Fruit fly (Drosophila melanogaster): ENCODE results near the gene Prp16.

Gene Prp16

DNA sequence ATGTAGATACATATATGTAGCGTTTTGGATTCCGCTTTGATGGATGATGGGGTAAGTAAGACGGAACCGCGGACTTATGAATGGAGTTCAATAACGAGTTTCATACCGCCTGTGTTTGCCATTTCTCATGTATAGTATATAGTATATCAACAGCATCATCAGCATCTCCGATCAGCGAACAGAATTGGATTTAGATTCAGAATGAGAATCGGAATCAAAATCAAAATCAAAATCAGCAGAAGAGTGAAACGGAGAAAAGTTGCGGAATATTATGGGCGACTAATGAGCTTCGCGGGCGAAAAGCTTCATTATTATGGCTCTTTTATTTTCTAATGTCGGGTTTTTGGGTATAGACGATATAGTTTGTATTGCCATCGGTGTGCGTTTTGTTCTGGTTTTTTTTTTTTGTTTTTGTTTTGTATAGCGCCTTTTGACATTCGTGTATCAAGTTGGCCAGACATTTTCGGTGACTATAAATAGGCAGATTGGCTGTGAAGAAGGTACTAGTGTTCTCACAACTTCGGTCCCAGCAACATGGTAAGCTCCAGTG lies 17.0 kb upstream of the Prp16 start, which contains the start of gene CG32603:
Gene CG32603, plus strand, starts transcription at position 500 of the 550 bp plus-strand sequence.
- TF ChIP-seq eg (GFP tag; IDR thresholded peaks at IDR 0.05) (no peak), CG6276 (GFP tag; optimal IDR thresholded peaks at IDR 0.05) (no peak), CG16779 (tag; optimal IDR thresholded peaks at IDR 0.05) (no peak), achi (GFP tag; optimal IDR thresholded peaks at IDR 0.05) (no peak), fd59A (GFP tag; optimal IDR thresholded peaks at IDR 0.05) (no peak), pdm3 (GFP tag; optimal IDR thresholded peaks at IDR 0.05) (no peak), CG6163 (GFP tag; IDR thresholded peaks at IDR 0.05) (no peak), Hr38 (GFP tag; optimal IDR thresholded peaks at IDR 0.05) (no peak), CG34406 (GFP tag; optimal IDR thresholded peaks at IDR 0.05) (no peak)

DNA sequence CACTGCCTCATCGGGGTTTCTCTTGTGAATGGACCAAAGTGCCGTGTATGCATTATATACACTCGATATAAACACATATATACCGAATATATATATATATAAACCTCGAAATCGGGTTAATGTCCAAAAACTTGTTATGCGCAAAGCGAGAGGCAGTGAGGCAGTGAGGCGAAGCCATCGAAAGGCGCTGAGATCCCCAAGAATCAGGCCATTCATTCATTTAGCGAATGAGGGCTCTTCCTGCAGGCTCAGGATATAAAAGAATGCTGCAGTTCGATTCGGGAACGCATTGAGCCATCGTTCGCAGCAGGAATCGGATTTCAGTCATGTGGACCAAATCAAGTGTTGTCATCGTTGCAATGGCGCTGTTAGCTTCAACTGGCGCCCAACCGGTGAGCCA lies 14.2 kb upstream of the Prp16 start, which contains the start of gene CG12481:
Gene CG12481, plus strand, starts transcription at position 301 of the 400 bp plus-strand sequence.
- TF ChIP-seq Sox15 (GFP tag; optimal IDR thresholded peaks at IDR 0.05) (no peak), cyc (GFP tag; optimal IDR thresholded peaks at IDR 0.05) (no peak), CG3919 (GFP tag; optimal IDR thresholded peaks at IDR 0.05) (no peak), net (GFP tag; optimal IDR thresholded peaks at IDR 0.05) (no peak), pdm3 (GFP tag; optimal IDR thresholded peaks at IDR 0.05) (no peak), CG6808 (GFP tag; optimal IDR thresholded peaks at IDR 0.05) (no peak)

DNA sequence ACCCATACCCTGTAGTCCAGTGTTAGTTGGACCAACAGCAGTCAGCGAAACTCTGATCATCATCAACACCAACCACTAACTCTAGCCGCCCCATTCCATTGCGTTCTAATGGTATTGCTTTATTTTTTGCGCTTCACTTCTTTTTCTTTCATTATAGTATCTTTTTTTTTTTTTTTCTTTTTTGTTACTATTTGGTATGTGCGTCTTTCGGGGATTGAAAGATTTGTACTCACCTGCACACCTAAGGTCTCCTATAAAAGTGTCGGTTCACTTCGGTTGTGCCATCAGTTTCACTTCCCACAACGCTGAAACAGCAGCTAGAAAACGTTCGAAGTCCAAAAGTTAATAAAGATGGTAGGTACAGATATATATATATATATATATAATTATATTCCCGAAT lies 11.9 kb upstream of the Prp16 start, which contains the start of gene CG11585:
Gene CG11585, plus strand, starts transcription at position 301 of the 400 bp plus-strand sequence.
- TF ChIP-seq achi (GFP tag; optimal IDR thresholded peaks at IDR 0.05): no peak
- TF ChIP-seq Eip75B (GFP tag; optimal IDR thresholded peaks at IDR 0.05): no peak
- TF ChIP-seq ss (GFP tag; optimal IDR thresholded peaks at IDR 0.05): no peak
- no peak for TF ChIP-seq Hr4 (GFP tag; optimal IDR thresholded peaks at IDR 0.05)
- TF ChIP-seq Ets21C (GFP tag; optimal IDR thresholded peaks at IDR 0.05): no peak
- TF ChIP-seq fd85E (GFP tag; optimal IDR thresholded peaks at IDR 0.05): no peak
- no peak for TF ChIP-seq Sox15 (GFP tag; optimal IDR thresholded peaks at IDR 0.05)

DNA sequence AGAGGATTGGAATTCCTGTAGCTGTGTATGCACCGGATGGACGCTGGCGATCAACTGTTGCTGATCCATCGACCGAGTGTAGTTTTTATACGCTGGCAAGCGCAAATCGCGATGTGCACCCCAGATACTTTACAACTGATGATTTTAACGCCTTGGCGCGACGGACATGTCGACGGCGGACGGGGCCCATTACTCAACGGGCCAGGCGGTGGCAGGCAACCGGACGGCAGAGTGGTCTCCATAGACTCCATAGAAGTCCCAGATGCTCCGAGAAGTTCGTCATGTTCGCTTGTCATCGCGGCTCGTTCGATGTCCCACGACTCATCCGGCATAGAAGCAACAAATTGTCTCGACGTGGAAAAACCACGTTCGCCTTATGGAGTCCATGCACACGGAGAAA lies 9.2 kb upstream of the Prp16 start, which contains the start of gene CG13403:
Gene CG13403, minus strand, starts transcription at position 101 of the 400 bp plus-strand sequence.
- TF ChIP-seq CG6276 (GFP tag; optimal IDR thresholded peaks at IDR 0.05) (no peak), Ets21C (GFP tag; optimal IDR thresholded peaks at IDR 0.05) (no peak), CG10669 (GFP tag; optimal IDR thresholded peaks at IDR 0.05) (no peak), lz (GFP tag; optimal IDR thresholded peaks at IDR 0.05) (no peak), Eip78C (GFP tag) (no peak), CG6792 (GFP tag; optimal IDR thresholded peaks at IDR 0.05) (no peak), Eip75B (GFP tag; optimal IDR thresholded peaks at IDR 0.05) (no peak), CG1621 (tag; optimal IDR thresholded peaks at IDR 0.05) (no peak), fkh (GFP tag; optimal IDR thresholded peaks at IDR 0.05) (no peak), OdsH (GFP tag; optimal IDR thresholded peaks at IDR 0.05) (no peak), spab (GFP tag; optimal IDR thresholded peaks at IDR 0.05) (no peak)

DNA sequence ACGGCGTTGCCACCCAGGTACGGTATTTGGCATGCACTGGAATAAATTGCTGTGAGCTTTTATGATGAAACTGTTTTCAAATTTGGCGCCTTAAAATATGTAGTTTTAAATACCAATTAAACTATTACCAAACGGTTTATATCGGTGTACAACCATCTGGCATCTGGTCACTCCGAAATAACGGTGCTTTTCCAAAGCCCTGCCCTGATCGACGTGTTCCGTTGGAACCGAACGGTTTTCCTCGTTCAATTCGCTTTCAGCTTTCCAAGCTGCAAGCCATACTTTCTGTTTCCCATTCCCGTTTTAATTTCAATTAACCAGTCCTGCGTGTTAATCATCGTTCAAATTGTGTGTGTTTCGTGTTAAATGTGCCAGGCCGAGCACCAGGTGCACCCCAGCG lies 8.1 kb upstream of the Prp16 start, which contains the start of gene yl:
Gene yl, plus strand, starts transcription at position 202 of the 400 bp plus-strand sequence.
- no peak for TF ChIP-seq CG4318 (GFP tag; optimal IDR thresholded peaks at IDR 0.05)
- TF ChIP-seq achi (GFP tag; optimal IDR thresholded peaks at IDR 0.05): no peak
- no peak for TF ChIP-seq spab (GFP tag; optimal IDR thresholded peaks at IDR 0.05)
- no peak for TF ChIP-seq Blimp-1 (GFP tag; optimal IDR thresholded peaks at IDR 0.05)
- TF ChIP-seq CG10631 (GFP tag; optimal IDR thresholded peaks at IDR 0.05): no peak
- no peak for TF ChIP-seq CG1621 (tag; optimal IDR thresholded peaks at IDR 0.05)
- no peak for TF ChIP-seq Lpt (GFP tag; optimal IDR thresholded peaks at IDR 0.05)
- TF ChIP-seq CG31627 (GFP tag; optimal IDR thresholded peaks at IDR 0.05): no peak
- TF ChIP-seq ss (GFP tag; optimal IDR thresholded peaks at IDR 0.05): no peak

All from whole organism, prepupa.